Fruit fly (Drosophila melanogaster): ENCODE measurements around the gene CG5421.

Gene CG5421

dm6 chr2L:12404555-12405077 is 43.3 kb downstream of the CG5421 start:
- TF ChIP-seq CG8301 (tag; optimal IDR thresholded peaks at IDR 0.05), result no peak
- no peak for TF ChIP-seq CG34367 (tag; optimal IDR thresholded peaks at IDR 0.05)
- TF ChIP-seq CG15710 (tag; optimal IDR thresholded peaks at IDR 0.05), result no peak
- no peak for TF ChIP-seq CG17806 (tag; optimal IDR thresholded peaks at IDR 0.05)
- no peak for TF ChIP-seq CG13204 (GFP tag; optimal IDR thresholded peaks at IDR 0.05)
- TF ChIP-seq Pif1A (GFP tag; optimal IDR thresholded peaks at IDR 0.05), result no peak
- no peak for TF ChIP-seq Ets98B (GFP tag; IDR thresholded peaks at IDR 0.05)
- no peak for TF ChIP-seq Pif1B (GFP tag; optimal IDR thresholded peaks at IDR 0.05)
- TF ChIP-seq fd96Ca (GFP tag; IDR thresholded peaks at IDR 0.05), result no peak
- TF ChIP-seq CG4496 (GFP tag; IDR thresholded peaks at IDR 0.05), result no peak
- TF ChIP-seq CG9948 (tag; optimal IDR thresholded peaks at IDR 0.05), result no peak
- TF ChIP-seq Snoo (tag; optimal IDR thresholded peaks at IDR 0.05), result no peak
- TF ChIP-seq CG8159 (tag; optimal IDR thresholded peaks at IDR 0.05), result no peak
- no peak for TF ChIP-seq CG14655 (GFP tag; optimal IDR thresholded peaks at IDR 0.05)
- no peak for TF ChIP-seq CG10348 (GFP tag; IDR thresholded peaks at IDR 0.05)
- no peak for TF ChIP-seq D1 (tag; optimal IDR thresholded peaks at IDR 0.05)
- no peak for TF ChIP-seq gl (tag; optimal IDR thresholded peaks at IDR 0.05)
- TF ChIP-seq EcR (GFP tag; optimal IDR thresholded peaks at IDR 0.05), result no peak

- TF ChIP-seq gl (tag; optimal IDR thresholded peaks at IDR 0.05) (no peak), CG4496 (GFP tag; IDR thresholded peaks at IDR 0.05) (no peak), EcR (GFP tag; optimal IDR thresholded peaks at IDR 0.05) (no peak), CG13204 (GFP tag; optimal IDR thresholded peaks at IDR 0.05) (no peak), Snoo (tag; optimal IDR thresholded peaks at IDR 0.05) (no peak), CG10348 (GFP tag; IDR thresholded peaks at IDR 0.05) (no peak), CG14655 (GFP tag; optimal IDR thresholded peaks at IDR 0.05) (no peak), CG12605 (GFP tag; IDR thresholded peaks at IDR 0.05) (no peak), CG8301 (tag; optimal IDR thresholded peaks at IDR 0.05) (no peak), Ets98B (GFP tag; IDR thresholded peaks at IDR 0.05) (no peak), rn (GFP tag; IDR thresholded peaks at IDR 0.05) (no peak), Pif1B (GFP tag; optimal IDR thresholded peaks at IDR 0.05) (no peak)
Observed at dm6 chr2L:12397974-12398373, 50.0 kb downstream of the CG5421 start, which contains the start of gene Pkd2. Gene Pkd2, plus strand, starts transcription at chr2L:12398274.

All from whole organism, pupa.